Fruit fly (Drosophila melanogaster) whole organism, embryonic: Measurements from ENCODE around the gene cyr.

Experiments used
- Ada2b ChIP-seq: fragments of 200-800 bp; sonication (Bioruptor generic); IDR thresholded peaks from 2 replicates; pipeline ENCODE4 v1.3.6; 2022; ENCODE audit warnings: missing biosample characterization, missing genetic modification characterization
- Bgb ChIP-seq: fragments of 200-800 bp; sonication (Bioruptor generic); IDR thresholded peaks from 2 replicates; pipeline ENCODE4 v1.3.6; 2022; ENCODE audit warnings: missing biosample characterization, missing genetic modification characterization; ENCODE audit not compliant: partially characterized antibody
- C15 ChIP-seq: fragments of 200-800 bp; sonication (Bioruptor generic); IDR thresholded peaks from 3 replicates; pipeline ENCODE4 v1.3.6; 2022; ENCODE audit warnings: missing biosample characterization, missing genetic modification characterization
- CG10431 ChIP-seq: fragments of 200-800 bp; sonication (Bioruptor generic); optimal IDR thresholded peaks from 3 replicates; lab custom pipeline; 2018; ENCODE audit warnings: missing biosample characterization, mild to moderate bottlenecking, missing genetic modification characterization
- CG10462 ChIP-seq: fragments of 200-800 bp; sonication (Bioruptor generic); optimal IDR thresholded peaks from 2 replicates; lab custom pipeline; 2016; ENCODE audit warnings: missing biosample characterization, missing genetic modification characterization
- CG10979 ChIP-seq: fragments of 200-800 bp; sonication (Bioruptor generic); optimal IDR thresholded peaks from 2 replicates; lab custom pipeline; 2018; ENCODE audit warnings: missing biosample characterization, mild to moderate bottlenecking, missing genetic modification characterization, moderate library complexity
- CG13287 ChIP-seq: fragments of 200-800 bp; sonication (Bioruptor generic); IDR thresholded peaks from 2 replicates; pipeline ENCODE4 v1.3.6; 2022; ENCODE audit warnings: missing biosample characterization, missing genetic modification characterization; ENCODE audit not compliant: partially characterized antibody
- CG13775 ChIP-seq: fragments of 200-800 bp; sonication (Bioruptor generic); optimal IDR thresholded peaks from 3 replicates; lab custom pipeline; 2017; ENCODE audit warnings: missing biosample characterization, mild to moderate bottlenecking, missing genetic modification characterization
- CG14710 ChIP-seq: fragments of 200-800 bp; sonication (Bioruptor generic); optimal IDR thresholded peaks from 3 replicates; lab custom pipeline; 2019; ENCODE audit warnings: missing biosample characterization, mild to moderate bottlenecking, missing genetic modification characterization, moderate library complexity
- CG15514 ChIP-seq: fragments of 200-800 bp; sonication (Bioruptor generic); optimal IDR thresholded peaks from 3 replicates; lab custom pipeline; 2017; ENCODE audit warnings: missing biosample characterization, missing genetic modification characterization, mild to moderate bottlenecking, moderate library complexity, missing genetic modification reagents
- CG16863 ChIP-seq: fragments of 200-800 bp; sonication (Bioruptor generic); optimal IDR thresholded peaks from 3 replicates; lab custom pipeline; 2016; ENCODE audit warnings: missing biosample characterization, missing genetic modification characterization
- CG17186 ChIP-seq: fragments of 200-800 bp; sonication (Bioruptor generic); optimal IDR thresholded peaks from 3 replicates; lab custom pipeline; 2017; ENCODE audit warnings: missing biosample characterization, missing genetic modification reagents, missing genetic modification characterization
- CG17802 ChIP-seq: fragments of 200-800 bp; sonication (Bioruptor generic); optimal IDR thresholded peaks from 2 replicates; lab custom pipeline; 2018; ENCODE audit warnings: missing biosample characterization, mild to moderate bottlenecking, missing genetic modification characterization, moderate library complexity
- CG17912 ChIP-seq: fragments of 200-800 bp; sonication (Bioruptor generic); optimal IDR thresholded peaks from 2 replicates; lab custom pipeline; 2018; ENCODE audit warnings: missing biosample characterization, mild to moderate bottlenecking, missing genetic modification characterization
- CG2116 ChIP-seq: fragments of 200-800 bp; sonication (Bioruptor generic); optimal IDR thresholded peaks from 3 replicates; lab custom pipeline; 2018; ENCODE audit warnings: missing biosample characterization, mild to moderate bottlenecking, missing genetic modification characterization
- CG2129 ChIP-seq: fragments of 200-800 bp; sonication (Bioruptor generic); IDR thresholded peaks from 2 replicates; pipeline ENCODE4 v1.3.6; 2022; ENCODE audit warnings: missing biosample characterization, missing genetic modification characterization; ENCODE audit not compliant: partially characterized antibody
- CG34376 ChIP-seq: fragments of 200-800 bp; sonication (Bioruptor generic); optimal IDR thresholded peaks from 2 replicates; lab custom pipeline; 2018; ENCODE audit warnings: missing biosample characterization, mild to moderate bottlenecking, missing genetic modification characterization
- CG34422 ChIP-seq: fragments of 200-800 bp; sonication (Bioruptor generic); IDR thresholded peaks from 3 replicates; pipeline ENCODE4 v1.3.6; 2022; ENCODE audit warnings: missing biosample characterization, missing genetic modification characterization
- CG4617 ChIP-seq: fragments of 200-800 bp; sonication (Bioruptor generic); optimal IDR thresholded peaks from 3 replicates; lab custom pipeline; 2016; ENCODE audit warnings: missing biosample characterization, missing genetic modification characterization, borderline replicate concordance
- CG8388 ChIP-seq: fragments of 200-800 bp; sonication (Bioruptor generic); optimal IDR thresholded peaks from 2 replicates; lab custom pipeline; 2019; ENCODE audit warnings: missing biosample characterization, mild to moderate bottlenecking, missing genetic modification characterization, moderate library complexity
- Doc3 ChIP-seq: fragments of 200-800 bp; sonication (Bioruptor generic); IDR thresholded peaks from 3 replicates; pipeline ENCODE4 v1.3.6; 2022; ENCODE audit warnings: missing biosample characterization, missing genetic modification characterization; ENCODE audit not compliant: partially characterized antibody
- Dref ChIP-seq: fragments of 200-800 bp; sonication (Bioruptor generic); IDR thresholded peaks from 2 replicates; pipeline ENCODE4 v1.3.6; 2022; ENCODE audit warnings: missing biosample characterization, missing genetic modification characterization
- E2f2 ChIP-seq: fragments of 200-800 bp; sonication (Bioruptor generic); IDR thresholded peaks from 2 replicates; pipeline ENCODE4 v1.3.6; 2022; ENCODE audit warnings: missing biosample characterization, missing genetic modification characterization
- HLH4C ChIP-seq: fragments of 200-800 bp; sonication (Bioruptor generic); IDR thresholded peaks from 3 replicates; pipeline ENCODE4 v1.3.6; 2022; ENCODE audit warnings: missing biosample characterization, missing genetic modification characterization; ENCODE audit not compliant: partially characterized antibody
- Hr51 ChIP-seq, 2 experiments: fragments of 200-800 bp; sonication (Bioruptor generic); optimal IDR thresholded peaks; 2 replicates in 1 of 2; 3 replicates in 1 of 2; lab custom pipeline; 2016 to 2018; ENCODE audit warnings: missing biosample characterization in 2 of 2, missing genetic modification characterization in 2 of 2, mild to moderate bottlenecking in 1 of 2, moderate library complexity in 1 of 2
- Hsf ChIP-seq: fragments of 200-800 bp; sonication (Bioruptor generic); optimal IDR thresholded peaks from 3 replicates; lab custom pipeline; 2016; ENCODE audit warnings: missing biosample characterization, missing genetic modification characterization
- Med ChIP-seq: fragments of 200-800 bp; sonication (Bioruptor generic); peaks from one replicate; lab custom pipeline; 2016; ENCODE audit warnings: missing biosample characterization, missing genetic modification characterization, mild to moderate bottlenecking, inconsistent platforms, moderate library complexity
- Nf-YC ChIP-seq: fragments of 200-800 bp; optimal IDR thresholded peaks from 3 replicates; lab custom pipeline; 2019; ENCODE audit warnings: missing biosample characterization, mild to moderate bottlenecking, missing genetic modification characterization, moderate library complexity
- Oli ChIP-seq: fragments of 200-800 bp; sonication (Bioruptor generic); optimal IDR thresholded peaks from 2 replicates; lab custom pipeline; 2018; ENCODE audit warnings: missing biosample characterization, mild to moderate bottlenecking, missing genetic modification characterization, moderate library complexity
- Optix ChIP-seq: fragments of 200-800 bp; sonication (Bioruptor generic); IDR thresholded peaks from 3 replicates; pipeline ENCODE4 v1.3.6; 2022; ENCODE audit warnings: missing biosample characterization, missing genetic modification characterization
- Pdp1 ChIP-seq, 2 experiments: fragments of 200-800 bp; sonication (Bioruptor generic); optimal IDR thresholded peaks; 3 replicates each; lab custom pipeline; 2016; ENCODE audit warnings: missing biosample characterization in 2 of 2, missing genetic modification characterization in 2 of 2, mild to moderate bottlenecking in 1 of 2, moderate library complexity in 1 of 2
- Scr ChIP-seq: fragments of 200-800 bp; sonication (Bioruptor generic); IDR thresholded peaks from 2 replicates; pipeline ENCODE4 v1.3.6; 2022; ENCODE audit warnings: missing biosample characterization, missing genetic modification characterization; ENCODE audit not compliant: partially characterized antibody
- Spps ChIP-seq: fragments of 200-800 bp; sonication (Bioruptor generic); optimal IDR thresholded peaks from 2 replicates; lab custom pipeline; 2018; ENCODE audit warnings: missing biosample characterization, mild to moderate bottlenecking, missing genetic modification characterization
- amos ChIP-seq: fragments of 200-800 bp; sonication (Bioruptor generic); IDR thresholded peaks from 2 replicates; pipeline ENCODE4 v1.3.6; 2022; ENCODE audit warnings: missing biosample characterization, missing genetic modification characterization; ENCODE audit not compliant: partially characterized antibody
- ato ChIP-seq: fragments of 200-800 bp; sonication (Bioruptor generic); IDR thresholded peaks from 2 replicates; pipeline ENCODE4 v1.3.6; 2022; ENCODE audit warnings: missing biosample characterization, missing genetic modification characterization; ENCODE audit not compliant: partially characterized antibody
- bbx ChIP-seq: fragments of 200-800 bp; sonication (Bioruptor generic); IDR thresholded peaks from 2 replicates; pipeline ENCODE4 v1.3.6; 2022; ENCODE audit warnings: missing biosample characterization, missing genetic modification characterization; ENCODE audit not compliant: partially characterized antibody
- chn ChIP-seq: fragments of 200-800 bp; sonication (Bioruptor generic); optimal IDR thresholded peaks from 2 replicates; lab custom pipeline; 2016; ENCODE audit warnings: missing biosample characterization, missing genetic modification characterization
- croc ChIP-seq: fragments of 200-800 bp; sonication (Bioruptor generic); conservative IDR thresholded peaks from 3 replicates; pipeline ENCODE4 v1.3.6; 2022; ENCODE audit warnings: missing biosample characterization, missing genetic modification characterization
- dpn ChIP-seq, 2 experiments: fragments of 200-800 bp; sonication (Bioruptor generic); optimal IDR thresholded peaks; 3 replicates each; lab custom pipeline; 2016; ENCODE audit warnings: missing biosample characterization in 2 of 2, missing genetic modification characterization in 2 of 2
- eyg ChIP-seq: fragments of 200-800 bp; sonication (Bioruptor generic); optimal IDR thresholded peaks from 3 replicates; lab custom pipeline; 2016; ENCODE audit warnings: missing biosample characterization, missing genetic modification characterization
- gfzf ChIP-seq: fragments of 200-800 bp; sonication (Bioruptor generic); optimal IDR thresholded peaks from 2 replicates; lab custom pipeline; 2016; ENCODE audit warnings: missing biosample characterization, mild to moderate bottlenecking, missing genetic modification characterization, moderate library complexity
- lola ChIP-seq, 3 experiments: fragments of >200 bp in 2 of 3; fragments of 200-800 bp in 1 of 3; sonication (Bioruptor generic) in 1 of 3; optimal IDR thresholded peaks; 2 replicates each; lab custom pipeline; 2017 to 2019; ENCODE audit warnings: missing biosample characterization in 3 of 3, missing genetic modification characterization in 3 of 3, mild to moderate bottlenecking in 1 of 3, moderate library complexity in 1 of 3
- mld ChIP-seq: fragments of 200-800 bp; sonication (Bioruptor generic); IDR thresholded peaks from 3 replicates; pipeline ENCODE4 v1.3.6; 2022; ENCODE audit warnings: missing biosample characterization, missing genetic modification characterization; ENCODE audit not compliant: partially characterized antibody
- onecut ChIP-seq: fragments of 200-800 bp; sonication (Bioruptor generic); IDR thresholded peaks from 2 replicates; pipeline ENCODE4 v1.3.6; 2022; ENCODE audit warnings: missing biosample characterization, missing genetic modification characterization
- p53 ChIP-seq: fragments of 200-800 bp; sonication (Bioruptor generic); optimal IDR thresholded peaks from 2 replicates; lab custom pipeline; 2016; ENCODE audit warnings: missing biosample characterization, missing genetic modification characterization
- sima ChIP-seq: fragments of 200-800 bp; sonication (Bioruptor generic); optimal IDR thresholded peaks from 2 replicates; lab custom pipeline; 2016; ENCODE audit warnings: missing biosample characterization, missing genetic modification characterization
- tna ChIP-seq: fragments of 200-800 bp; sonication (Bioruptor generic); IDR thresholded peaks from 2 replicates; pipeline ENCODE4 v1.3.6; 2022; ENCODE audit warnings: missing biosample characterization, missing genetic modification characterization; ENCODE audit not compliant: partially characterized antibody

The cyr gene

dm6 chrX:8075300-8075927 lies 60.1 kb downstream of the cyr start, which contains the start of the genes Upf2 and CG1571 (continued):
- no peak for TF ChIP-seq Ada2b (GFP tag; lab: Robert Waterston, UW)
- peak; percentile 8 for TF ChIP-seq CG10979 (tag; lab: Kevin White, UChicago)
- TF ChIP-seq eyg (GFP tag; lab: Kevin White, UChicago): no peak
- peak; percentile 75 for TF ChIP-seq E2f2
- TF ChIP-seq Dref (GFP tag; lab: Robert Waterston, UW): peak; percentile 94
- peak; percentile 79 for TF ChIP-seq CG13287 (GFP tag; lab: Robert Waterston, UW)
- no peak for TF ChIP-seq CG8388 (GFP tag; lab: Kevin White, UChicago)
- no peak for TF ChIP-seq onecut (GFP tag; lab: Robert Waterston, UW)
- TF ChIP-seq CG34422: peak; percentile 29; the same call in 1 of the 3 replicates
- TF ChIP-seq CG10431: peak; percentile 78
- TF ChIP-seq Oli (tag; lab: Kevin White, UChicago): no peak
- peak; percentile 79 for TF ChIP-seq HLH4C (GFP tag; lab: Robert Waterston, UW)
- no peak for TF ChIP-seq CG13775 (GFP tag; lab: Kevin White, UChicago)
- peak; percentile 84 for TF ChIP-seq CG2116 (GFP tag; lab: Kevin White, UChicago)
- peak; percentile 73; the same call in 2 of the 3 replicates for TF ChIP-seq mld (GFP tag; lab: Robert Waterston, UW)
- TF ChIP-seq Scr (GFP tag; lab: Robert Waterston, UW): peak; percentile 66
- peak; percentile 6 for TF ChIP-seq CG34376 (GFP tag; lab: Kevin White, UChicago)
- no peak for TF ChIP-seq Spps (tag; lab: Kevin White, UChicago)
- peak in 1 of 2 experiments; percentile 43 for TF ChIP-seq Pdp1 (GFP tag; optimal IDR thresholded peaks at IDR 0.05; lab: Kevin White, UChicago)
- TF ChIP-seq CG15514: peak; percentile 82
- TF ChIP-seq gfzf: peak; percentile 85
- TF ChIP-seq chn (GFP tag; lab: Kevin White, UChicago): peak; percentile 9
- TF ChIP-seq Med: peak; percentile 81
- TF ChIP-seq Hsf (GFP tag; lab: Kevin White, UChicago): peak; percentile 26
- TF ChIP-seq CG2129 (GFP tag; lab: Robert Waterston, UW): 0 out of 2 replicates have a peak, but pooled peaks have one; percentile 13
- no peak for TF ChIP-seq CG16863
- TF ChIP-seq CG10462 (GFP tag; lab: Kevin White, UChicago): no peak
- TF ChIP-seq Hr51 (GFP tag; optimal IDR thresholded peaks at IDR 0.05; lab: Kevin White, UChicago): no peak
- TF ChIP-seq Bgb: peak; percentile 82
- 0 out of 3 replicates have a peak, but pooled peaks have one; percentile 33 for TF ChIP-seq Doc3 (GFP tag; lab: Robert Waterston, UW)
- TF ChIP-seq CG17802: no peak
- TF ChIP-seq amos: peak; percentile 72
- TF ChIP-seq tna (GFP tag; lab: Robert Waterston, UW): peak; percentile 79
- no peak for TF ChIP-seq lola (GFP tag; optimal IDR thresholded peaks at IDR 0.05; lab: Kevin White, UChicago)
- peak; percentile 57 for TF ChIP-seq CG14710
- peak; percentile 52 for TF ChIP-seq CG4617 (GFP tag; lab: Kevin White, UChicago)
- TF ChIP-seq CG17186 (GFP tag; lab: Kevin White, UChicago): peak; percentile 3
- no peak for TF ChIP-seq Nf-YC (tag; lab: Kevin White, UChicago)
- no peak for TF ChIP-seq Optix (GFP tag; lab: Robert Waterston, UW)
- peak in 1 of 2 experiments; percentile 4 for TF ChIP-seq dpn (GFP tag; optimal IDR thresholded peaks at IDR 0.05; lab: Kevin White, UChicago)
- TF ChIP-seq CG17912 (GFP tag; lab: Kevin White, UChicago): no peak
- no peak for TF ChIP-seq C15
- TF ChIP-seq croc (GFP tag; lab: Robert Waterston, UW): no peak
- peak; percentile 71 for TF ChIP-seq ato (GFP tag; lab: Robert Waterston, UW)
- TF ChIP-seq sima (GFP tag; lab: Kevin White, UChicago): no peak
- peak; percentile 79 for TF ChIP-seq bbx (GFP tag; lab: Robert Waterston, UW)
- TF ChIP-seq p53 (GFP tag; lab: Kevin White, UChicago): no peak
